Fruit fly (Drosophila melanogaster) whole organism, wandering third instar larva: ENCODE measurements around the gene CG11696.

ENCODE experiments used
- Abd-B ChIP-seq: fragments of >200 bp; optimal IDR thresholded peaks from 2 replicates; lab custom pipeline; 2017; ENCODE audit warnings: missing biosample characterization, missing genetic modification characterization
- CG32264 ChIP-seq: fragments of 200-800 bp; sonication (Bioruptor generic); optimal IDR thresholded peaks from 2 replicates; lab custom pipeline; 2016; ENCODE audit warnings: missing biosample characterization, missing genetic modification characterization
- CG9705 ChIP-seq: fragments of 200-800 bp; sonication (Bioruptor generic); optimal IDR thresholded peaks from 2 replicates; lab custom pipeline; 2018; ENCODE audit warnings: missing biosample characterization, mild to moderate bottlenecking, missing genetic modification characterization
- CrebA ChIP-seq: fragments of 200-800 bp; sonication (Bioruptor generic); optimal IDR thresholded peaks from 2 replicates; lab custom pipeline; 2016; ENCODE audit warnings: missing biosample characterization, mild to moderate bottlenecking, missing genetic modification characterization, borderline replicate concordance
- Dfd ChIP-seq: fragments of >200 bp; optimal IDR thresholded peaks from 2 replicates; lab custom pipeline; 2017; ENCODE audit warnings: missing biosample characterization, missing genetic modification characterization
- Dif ChIP-seq: fragments of 200-275, 200-300 bp; sonication (Bioruptor generic); optimal IDR thresholded peaks from 2 replicates; lab custom pipeline; 2018; ENCODE audit warnings: missing biosample characterization, missing genetic modification characterization; ENCODE audit not compliant: partially characterized antibody
- GATAd ChIP-seq: sonication (Bioruptor generic); optimal IDR thresholded peaks from 2 replicates; lab custom pipeline; 2016; ENCODE audit warnings: missing biosample characterization, missing genetic modification characterization
- HLH106 ChIP-seq: fragments of 200-800 bp; optimal IDR thresholded peaks from 3 replicates; lab custom pipeline; 2019; ENCODE audit warnings: missing biosample characterization, mild to moderate bottlenecking, missing genetic modification characterization, moderate library complexity
- Hnf4 ChIP-seq: fragments of 200-800 bp; sonication (Bioruptor generic); optimal IDR thresholded peaks from 2 replicates; lab custom pipeline; 2016; ENCODE audit warnings: missing biosample characterization, mild to moderate bottlenecking, missing genetic modification characterization
- Hr78 ChIP-seq: fragments of >200 bp; optimal IDR thresholded peaks from 2 replicates; lab custom pipeline; 2017; ENCODE audit warnings: missing biosample characterization, missing genetic modification characterization
- Hr83 ChIP-seq: fragments of 200-300 bp; sonication (Bioruptor generic); optimal IDR thresholded peaks from 2 replicates; lab custom pipeline; 2016; ENCODE audit warnings: missing biosample characterization, mild to moderate bottlenecking, missing genetic modification characterization, moderate library complexity; ENCODE audit not compliant: poor library complexity, severe bottlenecking
- Jra ChIP-seq: sonication (Bioruptor generic); optimal IDR thresholded peaks from 2 replicates; lab custom pipeline; 2016; ENCODE audit warnings: missing biosample characterization, missing genetic modification characterization
- Mio ChIP-seq: sonication (Bioruptor generic); optimal IDR thresholded peaks from 2 replicates; lab custom pipeline; 2016; ENCODE audit warnings: missing biosample characterization, missing genetic modification characterization
- Myc ChIP-seq: fragments of >200 bp; optimal IDR thresholded peaks from 2 replicates; lab custom pipeline; 2017
- N ChIP-seq: fragments of >200 bp; optimal IDR thresholded peaks from 2 replicates; lab custom pipeline; 2018; ENCODE audit warnings: missing biosample characterization, missing external identifiers, missing genetic modification characterization
- OdsH ChIP-seq: fragments of 200-800 bp; sonication (Bioruptor generic); optimal IDR thresholded peaks from 2 replicates; lab custom pipeline; 2016; ENCODE audit warnings: missing biosample characterization, mild to moderate bottlenecking, missing genetic modification characterization
- Rel ChIP-seq, 2 experiments: fragments of 200-800 bp; sonication (Bioruptor generic) in 1 of 2; optimal IDR thresholded peaks; 2 replicates in 1 of 2; 3 replicates in 1 of 2; lab custom pipeline; 2016 to 2019; ENCODE audit warnings: mild to moderate bottlenecking in 2 of 2, missing biosample characterization in 2 of 2, missing genetic modification characterization in 2 of 2, moderate library complexity in 1 of 2
- Sp1 ChIP-seq: fragments of 200-800 bp; sonication (Bioruptor generic); optimal IDR thresholded peaks from 3 replicates; lab custom pipeline; 2019; ENCODE audit warnings: missing biosample characterization, mild to moderate bottlenecking, missing genetic modification characterization, moderate library complexity
- Vsx2 ChIP-seq: fragments of 200-300, 225-300 bp; sonication (Bioruptor generic); optimal IDR thresholded peaks from 2 replicates; lab custom pipeline; 2018; ENCODE audit warnings: missing biosample characterization, missing genetic modification characterization; ENCODE audit not compliant: partially characterized antibody
- br ChIP-seq: fragments of 200-800 bp; sonication (Bioruptor generic); optimal IDR thresholded peaks from 2 replicates; lab custom pipeline; 2016; ENCODE audit warnings: missing biosample characterization, missing genetic modification characterization
- brk ChIP-seq: fragments of 200-800 bp; sonication (Bioruptor generic); optimal IDR thresholded peaks from 2 replicates; lab custom pipeline; 2016; ENCODE audit warnings: missing biosample characterization, mild to moderate bottlenecking, missing genetic modification characterization
- dl ChIP-seq, 2 experiments: fragments of 175-275, 200-275 bp in 1 of 2; fragments of 200-275 bp in 1 of 2; sonication (Bioruptor generic); optimal IDR thresholded peaks; lab custom pipeline; 2018; ENCODE audit warnings: mild to moderate bottlenecking in 2 of 2, missing biosample characterization in 2 of 2, missing genetic modification characterization in 2 of 2, moderate library complexity in 2 of 2; ENCODE audit not compliant: partially characterized antibody in 2 of 2, insufficient read depth in 1 of 2
- dmrt93B ChIP-seq: fragments of 200-800 bp; sonication (Bioruptor generic); optimal IDR thresholded peaks from 2 replicates; lab custom pipeline; 2018; ENCODE audit warnings: missing biosample characterization, mild to moderate bottlenecking, missing genetic modification characterization
- dsf ChIP-seq: sonication (Bioruptor generic); optimal IDR thresholded peaks from 2 replicates; lab custom pipeline; 2016; ENCODE audit warnings: missing biosample characterization, missing genetic modification characterization, borderline replicate concordance
- ey ChIP-seq: fragments of 200-800 bp; sonication (Bioruptor generic); optimal IDR thresholded peaks from 2 replicates; lab custom pipeline; 2016; ENCODE audit warnings: missing biosample characterization, missing genetic modification characterization
- foxo ChIP-seq, 2 experiments: fragments of 200-800 bp; sonication (Bioruptor generic); optimal IDR thresholded peaks; 2 replicates in 1 of 2; 3 replicates in 1 of 2; lab custom pipeline; 2016 to 2017; ENCODE audit warnings: missing biosample characterization in 2 of 2, missing genetic modification characterization in 2 of 2
- fru ChIP-seq: fragments of 200-800 bp; sonication (Bioruptor generic); optimal IDR thresholded peaks from 3 replicates; lab custom pipeline; 2016; ENCODE audit warnings: missing biosample characterization, mild to moderate bottlenecking, missing genetic modification characterization
- h ChIP-seq: fragments of 200-800 bp; sonication (Bioruptor generic); optimal IDR thresholded peaks from 3 replicates; lab custom pipeline; 2016; ENCODE audit warnings: missing biosample characterization, mild to moderate bottlenecking, missing genetic modification characterization
- jim ChIP-seq: fragments of 175-275, 200-325 bp; sonication (Bioruptor generic); optimal IDR thresholded peaks from 2 replicates; lab custom pipeline; 2016; ENCODE audit warnings: missing biosample characterization, mild to moderate bottlenecking, missing genetic modification characterization
- lola ChIP-seq: fragments of >200 bp; optimal IDR thresholded peaks from 2 replicates; lab custom pipeline; 2017; ENCODE audit warnings: missing biosample characterization, missing genetic modification characterization
- pan ChIP-seq: fragments of >200 bp; optimal IDR thresholded peaks from 2 replicates; lab custom pipeline; 2017
- psq ChIP-seq: fragments of 200-800 bp; sonication (Bioruptor generic); optimal IDR thresholded peaks from 3 replicates; lab custom pipeline; 2017; ENCODE audit warnings: missing biosample characterization, mild to moderate bottlenecking, missing genetic modification characterization, moderate library complexity
- rgr ChIP-seq: fragments of 200-800 bp; sonication (Bioruptor generic); optimal IDR thresholded peaks from 3 replicates; lab custom pipeline; 2016; ENCODE audit warnings: missing biosample characterization, mild to moderate bottlenecking, missing genetic modification characterization
- sage ChIP-seq: fragments of 200-800 bp; sonication (Bioruptor generic); optimal IDR thresholded peaks from 2 replicates; lab custom pipeline; 2016; ENCODE audit warnings: missing biosample characterization, mild to moderate bottlenecking, missing genetic modification characterization
- sv ChIP-seq: fragments of 200-800 bp; sonication (Bioruptor generic); optimal IDR thresholded peaks from 3 replicates; lab custom pipeline; 2016; ENCODE audit warnings: missing biosample characterization, missing genetic modification characterization
- tai ChIP-seq: sonication (Bioruptor generic); optimal IDR thresholded peaks from 2 replicates; lab custom pipeline; 2016; ENCODE audit warnings: missing biosample characterization, missing genetic modification characterization
- usp ChIP-seq: fragments of >200 bp; optimal IDR thresholded peaks from 2 replicates; lab custom pipeline; 2017; ENCODE audit warnings: missing biosample characterization, missing genetic modification characterization
- woc ChIP-seq: sonication (Bioruptor generic); optimal IDR thresholded peaks from 2 replicates; lab custom pipeline; 2016; ENCODE audit warnings: missing biosample characterization, mild to moderate bottlenecking, missing genetic modification characterization

The CG11696 gene

dm6 chrX:11620527-11620926 is 47.0 kb downstream of the CG11696 start:
- TF ChIP-seq tai (GFP tag; lab: Kevin White, UChicago) (no peak), foxo (GFP tag; optimal IDR thresholded peaks at IDR 0.05; lab: Kevin White, UChicago) (no peak), CG32264 (no peak), ey (no peak), dl (GFP tag; optimal IDR thresholded peaks at IDR 0.05; lab: Kevin White, UChicago; ENCODE audit: insufficient read depth in 1 of 2, partially characterized antibody in 2 of 2) (no peak), Hr83 (GFP tag; lab: Kevin White, UChicago) (no peak), Myc (lab: Kevin White, UChicago) (no peak), OdsH (GFP tag; lab: Kevin White, UChicago) (no peak), sage (GFP tag; lab: Kevin White, UChicago) (no peak), dsf (no peak), CG9705 (GFP tag; lab: Kevin White, UChicago) (no peak), Abd-B (GFP tag; lab: Kevin White, UChicago) (no peak), Jra (GFP tag; lab: Kevin White, UChicago) (no peak), brk (GFP tag; lab: Kevin White, UChicago) (no peak), N (no peak), fru (GFP tag; lab: Kevin White, UChicago) (no peak)

dm6 chrX:11621315-11621865 is 47.9 kb downstream of the CG11696 start:
- no peak for TF ChIP-seq N
- TF ChIP-seq h (GFP tag; lab: Kevin White, UChicago), result no peak
- TF ChIP-seq CG9705 (GFP tag; lab: Kevin White, UChicago), result no peak
- peak; percentile 14 for TF ChIP-seq Myc (lab: Kevin White, UChicago)

DNA sequence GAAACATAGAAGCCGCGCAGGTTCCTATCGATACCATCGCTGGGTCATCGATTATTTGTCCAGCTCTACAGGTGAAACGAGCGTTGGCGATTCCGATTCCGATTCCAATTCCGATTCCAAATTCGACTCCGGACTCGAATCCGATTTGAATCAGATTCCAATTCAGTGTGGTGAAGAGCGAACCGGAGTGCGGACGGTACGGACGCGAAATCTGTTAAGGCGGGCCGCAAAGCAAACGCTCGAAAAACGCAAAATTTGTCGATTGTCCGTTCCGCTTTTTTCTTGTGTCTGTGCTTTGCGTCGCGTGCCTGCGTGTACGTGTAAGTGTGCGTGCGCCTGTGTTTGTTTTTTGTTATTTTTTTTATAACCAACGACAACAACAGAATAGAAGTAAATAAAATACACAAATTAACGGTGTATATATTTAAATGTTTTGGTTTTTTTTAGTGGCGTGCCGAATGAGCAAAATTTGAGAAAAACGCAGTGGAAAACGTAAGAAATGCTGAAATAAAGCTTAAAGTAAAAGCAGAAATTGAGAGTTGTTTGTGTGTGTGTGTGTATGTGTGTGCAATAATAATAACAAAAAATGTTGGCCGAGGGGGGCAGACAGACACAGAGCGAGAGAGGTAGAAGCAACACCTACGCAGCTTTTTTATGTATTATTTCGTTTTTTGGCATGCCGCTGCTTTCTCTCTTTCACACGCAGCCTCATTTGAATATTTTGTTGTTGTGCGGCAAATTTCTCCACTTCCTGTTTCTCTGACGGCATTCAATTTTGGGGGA is 48.5 kb downstream of the CG11696 start, which contains the start of gene Ptp10D:
Ptp10D (plus strand) TSS at position 150 of the 783 bp plus-strand sequence.
- TF ChIP-seq sage (GFP tag; lab: Kevin White, UChicago), result no peak
- TF ChIP-seq Dfd (GFP tag; lab: Kevin White, UChicago), result peak; percentile 28
- TF ChIP-seq CrebA, result no peak
- no peak for TF ChIP-seq tai (GFP tag; lab: Kevin White, UChicago)
- TF ChIP-seq Abd-B (GFP tag; lab: Kevin White, UChicago), result no peak
- no peak for TF ChIP-seq Dif
- TF ChIP-seq CG9705 (GFP tag; lab: Kevin White, UChicago), result no peak
- no peak for TF ChIP-seq lola (GFP tag; lab: Kevin White, UChicago)
- peak; percentile 22 for TF ChIP-seq Sp1 (GFP tag; lab: Kevin White, UChicago)
- TF ChIP-seq rgr (GFP tag; lab: Kevin White, UChicago), result no peak
- TF ChIP-seq HLH106 (tag; lab: Kevin White, UChicago), result no peak
- TF ChIP-seq dmrt93B (GFP tag; lab: Kevin White, UChicago), result no peak
- no peak for TF ChIP-seq br (GFP tag; lab: Kevin White, UChicago)
- peak; percentile 1 for TF ChIP-seq sv
- peak; percentile 12 for TF ChIP-seq OdsH (GFP tag; lab: Kevin White, UChicago)
- TF ChIP-seq psq (GFP tag; lab: Kevin White, UChicago), result peak; percentile 22
- no peak for TF ChIP-seq Vsx2
- TF ChIP-seq GATAd (GFP tag; lab: Kevin White, UChicago), result no peak
- TF ChIP-seq dsf, result no peak
- TF ChIP-seq usp, result no peak
- peak in 1 of 2 experiments; percentile 4 for TF ChIP-seq dl (GFP tag; optimal IDR thresholded peaks at IDR 0.05; lab: Kevin White, UChicago; ENCODE audit: insufficient read depth in 1 of 2, partially characterized antibody in 2 of 2)
- TF ChIP-seq Mio (GFP tag; lab: Kevin White, UChicago), result no peak
- peak; percentile 42 for TF ChIP-seq Hnf4 (GFP tag; lab: Kevin White, UChicago)
- no peak for TF ChIP-seq pan (lab: Kevin White, UChicago)
- TF ChIP-seq Hr78 (GFP tag; lab: Kevin White, UChicago), result no peak
- no peak for TF ChIP-seq foxo (GFP tag; optimal IDR thresholded peaks at IDR 0.05; lab: Kevin White, UChicago)
- no peak for TF ChIP-seq woc (GFP tag; lab: Kevin White, UChicago)
- TF ChIP-seq brk (GFP tag; lab: Kevin White, UChicago), result no peak
- TF ChIP-seq fru (GFP tag; lab: Kevin White, UChicago), result no peak
- no peak for TF ChIP-seq Jra (GFP tag; lab: Kevin White, UChicago)
- TF ChIP-seq Rel (GFP tag; optimal IDR thresholded peaks at IDR 0.05; lab: Kevin White, UChicago), result no peak
- peak; percentile 10 for TF ChIP-seq Rel (tag; optimal IDR thresholded peaks at IDR 0.05; lab: Kevin White, UChicago)
- peak; percentile 34 for TF ChIP-seq jim (GFP tag; lab: Kevin White, UChicago)
- peak; percentile 75 for TF ChIP-seq Hr83 (GFP tag; lab: Kevin White, UChicago)
- no peak for TF ChIP-seq ey
- no peak for TF ChIP-seq CG32264
- TF ChIP-seq Myc (lab: Kevin White, UChicago), result no peak
- TF ChIP-seq N, result no peak
- peak; percentile 88 for TF ChIP-seq h (GFP tag; lab: Kevin White, UChicago)
